Fruit fly (Drosophila melanogaster): ENCODE data around the gene muc.

Gene muc

dm6 chr2L:7401627-7402026 lies 25.0 kb upstream of the muc start (continued):
- TF ChIP-seq CG7556 (GFP tag; optimal IDR thresholded peaks at IDR 0.05) (peak; percentile 63), her (GFP tag; optimal IDR thresholded peaks at IDR 0.05) (no peak), CG14860 (GFP tag; IDR thresholded peaks at IDR 0.05; ENCODE audit: partially characterized antibody) (no peak), CG10274 (GFP tag; optimal IDR thresholded peaks at IDR 0.05) (no peak), Lhr (GFP tag; optimal IDR thresholded peaks at IDR 0.05) (no peak), Dbx (GFP tag; IDR thresholded peaks at IDR 0.05) (peak; percentile 82), CG14965 (GFP tag; optimal IDR thresholded peaks at IDR 0.05; ENCODE audit: borderline replicate concordance) (no peak), CG17328 (GFP tag; IDR thresholded peaks at IDR 0.05) (peak; percentile 67), CG33557 (GFP tag; optimal IDR thresholded peaks at IDR 0.05) (peak; percentile 51), CG32767 (GFP tag; IDR thresholded peaks at IDR 0.05) (0 out of 2 replicates have a peak, but pooled peaks have one; percentile 37), NC2β (GFP tag; optimal IDR thresholded peaks at IDR 0.05) (no peak), gce (GFP tag; IDR thresholded peaks at IDR 0.05) (peak; percentile 69; the same call in 1 of the 3 replicates), CG5180 (GFP tag; optimal IDR thresholded peaks at IDR 0.05) (peak; percentile 30), ttk (GFP tag; IDR thresholded peaks at IDR 0.05) (peak; percentile 83), CG11723 (GFP tag; optimal IDR thresholded peaks at IDR 0.05) (peak; percentile 36), CG2199 (GFP tag; IDR thresholded peaks at IDR 0.05) (0 out of 3 replicates have a peak, but pooled peaks have one; percentile 8), CG11560 (tag; IDR thresholded peaks at IDR 0.05) (peak; percentile 59; the same call in 2 of the 3 replicates), D19A (tag; optimal IDR thresholded peaks at IDR 0.05) (peak; percentile 60), pnt (GFP tag; optimal IDR thresholded peaks at IDR 0.05) (no peak), kay (GFP tag; optimal IDR thresholded peaks at IDR 0.05) (no peak), Bdp1 (GFP tag; optimal IDR thresholded peaks at IDR 0.05) (no peak), CG9932 (GFP tag; IDR thresholded peaks at IDR 0.05) (peak; percentile 92), stwl (tag; optimal IDR thresholded peaks at IDR 0.05) (no peak), Hr3 (GFP tag; optimal IDR thresholded peaks at IDR 0.05) (peak; percentile 25), Kr (GFP tag; optimal IDR thresholded peaks at IDR 0.05) (no peak), Hr39 (optimal IDR thresholded peaks at IDR 0.05) (no peak), CG14667 (GFP tag; IDR thresholded peaks at IDR 0.05) (peak; percentile 64), CG4424 (GFP tag; optimal IDR thresholded peaks at IDR 0.05) (peak; percentile 51), Sry-δ (GFP tag; optimal IDR thresholded peaks at IDR 0.05) (no peak), Usf (GFP tag; optimal IDR thresholded peaks at IDR 0.05) (peak; percentile 23), CG10366 (GFP tag; IDR thresholded peaks at IDR 0.05) (peak; percentile 79), CG10543 (GFP tag; optimal IDR thresholded peaks at IDR 0.05) (peak; percentile 67), Trl (optimal IDR thresholded peaks at IDR 0.05) (no peak), Trl (GFP tag; optimal IDR thresholded peaks at IDR 0.05) (no peak), ham (GFP tag; IDR thresholded peaks at IDR 0.05) (no peak), CG1603 (tag; optimal IDR thresholded peaks at IDR 0.05) (peak; percentile 31), CG8388 (GFP tag; optimal IDR thresholded peaks at IDR 0.05) (peak; percentile 67), disco-r (GFP tag; optimal IDR thresholded peaks at IDR 0.05) (no peak), CG11695 (GFP tag; IDR thresholded peaks at IDR 0.05) (peak; percentile 65; the same call in 2 of the 3 replicates), sim (GFP tag; IDR thresholded peaks at IDR 0.05) (peak; percentile 81), ac (GFP tag; optimal IDR thresholded peaks at IDR 0.05) (no peak), CG4707 (GFP tag; optimal IDR thresholded peaks at IDR 0.05) (no peak), CG5953 (GFP tag; IDR thresholded peaks at IDR 0.05) (no peak), Dp (GFP tag; optimal IDR thresholded peaks at IDR 0.05) (no peak), E2f1 (GFP tag; IDR thresholded peaks at IDR 0.05) (peak; percentile 64), Ets65A (GFP tag) (no peak), zfh2 (GFP tag; optimal IDR thresholded peaks at IDR 0.05) (peak; percentile 35), CG31388 (GFP tag; optimal IDR thresholded peaks at IDR 0.05) (no peak), dati (GFP tag; IDR thresholded peaks at IDR 0.05) (peak; percentile 59), CG6272 (GFP tag; IDR thresholded peaks at IDR 0.05) (peak; percentile 33), CG1792 (GFP tag; optimal IDR thresholded peaks at IDR 0.05) (no peak), CG1233 (GFP tag; optimal IDR thresholded peaks at IDR 0.05) (peak; percentile 46)

Data from whole organism, embryonic.